Worm (Caenorhabditis elegans) whole organism, young adult: ENCODE results near the gene tbc-13.

Experiments used
- B0035.1 ChIP-seq: sonication (generic microtip); optimal IDR thresholded peaks from 2 replicates; lab custom pipeline; 2016; ENCODE audit warnings: missing genetic modification characterization, mild to moderate bottlenecking, missing compliant biosample characterization, missing genotype, missing genetic modification reagents
- B0261.1 ChIP-seq: sonication (generic microtip); optimal IDR thresholded peaks from 2 replicates; lab custom pipeline; 2016; ENCODE audit warnings: mild to moderate bottlenecking, missing genetic modification characterization, moderate library complexity, missing compliant biosample characterization
- F10E7.11 ChIP-seq: sonication (generic microtip); optimal IDR thresholded peaks from 2 replicates; lab custom pipeline; 2017; ENCODE audit warnings: mild to moderate bottlenecking, missing genetic modification characterization, moderate library complexity, missing compliant biosample characterization
- F22D6.2 ChIP-seq: sonication (generic microtip); optimal IDR thresholded peaks from 2 replicates; lab custom pipeline; 2016; ENCODE audit warnings: mild to moderate bottlenecking, missing genetic modification characterization, missing compliant biosample characterization
- F23B12.7 ChIP-seq: sonication (generic microtip); optimal IDR thresholded peaks from 2 replicates; lab custom pipeline; 2017; ENCODE audit warnings: missing genetic modification characterization, mild to moderate bottlenecking, missing compliant biosample characterization, antibody characterized with exemption, moderate library complexity; ENCODE audit not compliant: insufficient read depth
- F37B4.10 ChIP-seq: fragments of 200-800 bp; sonication (Bioruptor generic); IDR thresholded peaks from 2 replicates; pipeline ENCODE4 v1.3.6; 2022; ENCODE audit warnings: missing genetic modification characterization, missing compliant biosample characterization
- F49E8.2 ChIP-seq: sonication (generic microtip); optimal IDR thresholded peaks from 3 replicates; lab custom pipeline; 2017; ENCODE audit warnings: missing genetic modification characterization, mild to moderate bottlenecking, missing compliant biosample characterization, antibody characterized with exemption, moderate library complexity; ENCODE audit not compliant: insufficient read depth
- K11D2.4 ChIP-seq: fragments of 200-800 bp; sonication (Bioruptor generic); IDR thresholded peaks from 2 replicates; pipeline ENCODE4 v1.3.6; 2022; ENCODE audit warnings: missing genetic modification reagents, missing genetic modification characterization, missing compliant biosample characterization
- K12H6.12 ChIP-seq: fragments of 200-800 bp; sonication (Bioruptor generic); optimal IDR thresholded peaks from 2 replicates; lab custom pipeline; 2018; ENCODE audit warnings: mild to moderate bottlenecking, missing genetic modification characterization, missing compliant biosample characterization
- T07F8.4 ChIP-seq: sonication (generic microtip); optimal IDR thresholded peaks from 2 replicates; lab custom pipeline; 2016; ENCODE audit warnings: mild to moderate bottlenecking, missing genetic modification characterization, moderate library complexity, missing compliant biosample characterization
- Y53F4B.3 ChIP-seq: fragments of 200-800 bp; sonication (Bioruptor generic); IDR thresholded peaks from 2 replicates; pipeline ENCODE4 v1.3.6; 2022; ENCODE audit warnings: missing genetic modification reagents, missing genetic modification characterization, missing compliant biosample characterization
- Y56A3A.18 ChIP-seq: fragments of 200-800 bp; sonication (Bioruptor generic); IDR thresholded peaks from 2 replicates; pipeline ENCODE4 v1.3.6; 2022; ENCODE audit warnings: missing genetic modification reagents, missing genetic modification characterization, missing compliant biosample characterization
- aptf-3 ChIP-seq: fragments of 200-800 bp; sonication (Bioruptor generic); IDR thresholded peaks from 2 replicates; pipeline ENCODE4 v1.3.6; 2022; ENCODE audit warnings: missing genetic modification characterization, missing compliant biosample characterization
- attf-5 ChIP-seq: fragments of 200-800 bp; sonication (Bioruptor generic); optimal IDR thresholded peaks from 2 replicates; lab custom pipeline; 2018; ENCODE audit warnings: mild to moderate bottlenecking, missing genetic modification characterization, missing compliant biosample characterization
- cebp-1 ChIP-seq, 2 experiments: fragments of 200-800 bp in 1 of 2; sonication (Bioruptor generic) in 1 of 2; sonication (generic microtip) in 1 of 2; IDR thresholded peaks in 1 of 2; optimal IDR thresholded peaks in 1 of 2; 2 replicates each; pipeline versions ENCODE4 v1.3.6 to Lab custom; 2017 to 2022; ENCODE audit warnings: missing compliant biosample characterization in 2 of 2, missing genetic modification characterization in 2 of 2, mild to moderate bottlenecking in 1 of 2, missing genetic modification reagents in 1 of 2, moderate library complexity in 1 of 2
- ceh-40 ChIP-seq: fragments of 200-800 bp; sonication (Bioruptor generic); IDR thresholded peaks from 2 replicates; pipeline ENCODE4 v1.3.6; 2022; ENCODE audit warnings: missing genetic modification characterization, missing compliant biosample characterization
- ceh-79 ChIP-seq: sonication (generic microtip); optimal IDR thresholded peaks from 2 replicates; lab custom pipeline; 2017; ENCODE audit warnings: mild to moderate bottlenecking, missing genetic modification characterization, missing compliant biosample characterization
- egl-18 ChIP-seq: fragments of 200-800 bp; sonication (Bioruptor generic); IDR thresholded peaks from 2 replicates; pipeline ENCODE4 v1.3.6; 2022; ENCODE audit warnings: missing genetic modification reagents, missing genetic modification characterization, missing compliant biosample characterization
- egrh-3 ChIP-seq: fragments of 200-800 bp; sonication (Bioruptor generic); IDR thresholded peaks from 2 replicates; pipeline ENCODE4 v1.3.6; 2022; ENCODE audit warnings: missing genetic modification reagents, missing genetic modification characterization, missing compliant biosample characterization
- fkh-3 ChIP-seq: sonication (generic microtip); optimal IDR thresholded peaks from 2 replicates; lab custom pipeline; 2016; ENCODE audit warnings: mild to moderate bottlenecking, missing genetic modification characterization, missing compliant biosample characterization
- hlh-12 ChIP-seq: sonication (generic microtip); optimal IDR thresholded peaks from 2 replicates; lab custom pipeline; 2016; ENCODE audit warnings: missing genetic modification characterization, missing compliant biosample characterization
- hmg-1.2 ChIP-seq: fragments of 200-800 bp; sonication (Bioruptor generic); IDR thresholded peaks from 2 replicates; pipeline ENCODE4 v1.3.6; 2022; ENCODE audit warnings: missing genetic modification reagents, missing genetic modification characterization, missing compliant biosample characterization
- lag-1 ChIP-seq: fragments of 200-800 bp; sonication (Bioruptor generic); IDR thresholded peaks from 2 replicates; pipeline ENCODE4 v1.3.6; 2022; ENCODE audit warnings: missing genetic modification reagents, missing genetic modification characterization, missing compliant biosample characterization
- let-607 ChIP-seq, 2 experiments: fragments of 200-800 bp in 1 of 2; sonication (Bioruptor generic) in 1 of 2; sonication (generic microtip) in 1 of 2; optimal IDR thresholded peaks; 2 replicates each; lab custom pipeline; 2016 to 2018; ENCODE audit warnings: mild to moderate bottlenecking in 2 of 2, missing compliant biosample characterization in 2 of 2, missing genetic modification characterization in 2 of 2, moderate library complexity in 2 of 2, missing genotype in 1 of 2
- lin-26 ChIP-seq: fragments of 200-800 bp; sonication (Bioruptor generic); IDR thresholded peaks from 2 replicates; pipeline ENCODE4 v1.3.6; 2022; ENCODE audit warnings: missing genetic modification reagents, missing genetic modification characterization, missing compliant biosample characterization
- lin-35 ChIP-seq, 3 experiments: fragments of 150-350 bp in 2 of 3; sonication (generic microtip) in 1 of 3; optimal IDR thresholded peaks; 2 replicates each; lab custom pipeline; 2014 to 2018; ENCODE audit warnings: missing biosample characterization in 3 of 3, missing genetic modification characterization in 3 of 3, missing genetic modification reagents in 3 of 3
- lin-40 ChIP-seq: sonication (generic microtip); optimal IDR thresholded peaks from 2 replicates; lab custom pipeline; 2016; ENCODE audit warnings: missing genetic modification characterization, mild to moderate bottlenecking, missing compliant biosample characterization, missing genotype, missing genetic modification reagents
- lin-54 ChIP-seq: fragments of 200-800 bp; sonication (Bioruptor generic); optimal IDR thresholded peaks from 2 replicates; lab custom pipeline; 2018; ENCODE audit warnings: mild to moderate bottlenecking, missing genetic modification characterization, missing compliant biosample characterization
- lir-1 ChIP-seq: fragments of 200-800 bp; sonication (Bioruptor generic); conservative IDR thresholded peaks from 2 replicates; pipeline ENCODE4 v1.3.6; 2022; ENCODE audit warnings: missing genetic modification reagents, missing genetic modification characterization, missing compliant biosample characterization
- madf-10 ChIP-seq: sonication (generic microtip); optimal IDR thresholded peaks from 2 replicates; lab custom pipeline; 2016; ENCODE audit warnings: mild to moderate bottlenecking, missing genetic modification characterization, missing compliant biosample characterization
- nhr-80 ChIP-seq: sonication (generic microtip); optimal IDR thresholded peaks from 2 replicates; lab custom pipeline; 2016; ENCODE audit warnings: missing genetic modification characterization, missing compliant biosample characterization
- nhr-90 ChIP-seq: sonication (generic microtip); optimal IDR thresholded peaks from 2 replicates; lab custom pipeline; 2016; ENCODE audit warnings: missing genotype, mild to moderate bottlenecking, missing genetic modification characterization, missing compliant biosample characterization
- rcor-1 ChIP-seq: fragments of 200-800 bp; sonication (Bioruptor generic); IDR thresholded peaks from 2 replicates; pipeline ENCODE4 v1.3.6; 2022; ENCODE audit warnings: missing genetic modification reagents, missing genetic modification characterization, missing compliant biosample characterization
- repo-1 ChIP-seq: sonication (generic microtip); optimal IDR thresholded peaks from 2 replicates; lab custom pipeline; 2017; ENCODE audit warnings: mild to moderate bottlenecking, missing genetic modification characterization, missing compliant biosample characterization
- rpc-1 ChIP-seq, 2 experiments: fragments of 150-350 bp in 1 of 2; sonication (generic microtip) in 1 of 2; optimal IDR thresholded peaks; 2 replicates each; lab custom pipeline; 2014 to 2018; ENCODE audit warnings: missing biosample characterization in 1 of 2, missing genetic modification characterization in 1 of 2, missing genetic modification reagents in 1 of 2, missing genotype in 1 of 2
- sdz-38 ChIP-seq: sonication (generic microtip); optimal IDR thresholded peaks from 2 replicates; lab custom pipeline; 2016; ENCODE audit warnings: missing genotype, missing genetic modification characterization, missing compliant biosample characterization
- snpc-3.4 ChIP-seq: sonication (generic microtip); optimal IDR thresholded peaks from 2 replicates; lab custom pipeline; 2017; ENCODE audit warnings: missing genetic modification characterization, mild to moderate bottlenecking, missing compliant biosample characterization, antibody characterized with exemption, moderate library complexity, missing genotype, missing genetic modification reagents
- snpc-4 ChIP-seq, 5 experiments: fragments of 150-350 bp in 1 of 5; sonication (generic microtip) in 4 of 5; optimal IDR thresholded peaks; 2 replicates each; lab custom pipeline; 2014 to 2018; ENCODE audit warnings: missing genetic modification characterization in 5 of 5, missing biosample characterization in 3 of 5, antibody characterized with exemption in 2 of 5, mild to moderate bottlenecking in 2 of 5, missing compliant biosample characterization in 2 of 5, missing genotype in 2 of 5, moderate library complexity in 2 of 5, missing genetic modification reagents in 1 of 5
- tlf-1 ChIP-seq: fragments of 200-800 bp; sonication (Bioruptor generic); optimal IDR thresholded peaks from 2 replicates; lab custom pipeline; 2018; ENCODE audit warnings: mild to moderate bottlenecking, missing genetic modification characterization, missing compliant biosample characterization
- unc-62 ChIP-seq: fragments of 150-350 bp; optimal IDR thresholded peaks from 2 replicates; lab custom pipeline; 2014; ENCODE audit warnings: missing biosample characterization, missing genetic modification reagents, missing genetic modification characterization
- zfh-2 ChIP-seq: fragments of 200-800 bp; sonication (Bioruptor generic); conservative IDR thresholded peaks from 2 replicates; pipeline ENCODE4 v1.3.6; 2022; ENCODE audit warnings: missing genetic modification reagents, missing genetic modification characterization, missing compliant biosample characterization
- zim-3 ChIP-seq: sonication (generic microtip); optimal IDR thresholded peaks from 2 replicates; lab custom pipeline; 2017; ENCODE audit warnings: mild to moderate bottlenecking, missing genetic modification characterization, moderate library complexity, missing compliant biosample characterization
- ztf-18 ChIP-seq: sonication (generic microtip); optimal IDR thresholded peaks from 2 replicates; lab custom pipeline; 2016; ENCODE audit warnings: missing genotype, mild to moderate bottlenecking, missing genetic modification characterization, missing compliant biosample characterization
- ztf-25 ChIP-seq: fragments of 200-800 bp; sonication (Bioruptor generic); IDR thresholded peaks from 2 replicates; pipeline ENCODE4 v1.3.6; 2022; ENCODE audit warnings: missing genetic modification reagents, missing genetic modification characterization, missing compliant biosample characterization

The tbc-13 gene

DNA sequence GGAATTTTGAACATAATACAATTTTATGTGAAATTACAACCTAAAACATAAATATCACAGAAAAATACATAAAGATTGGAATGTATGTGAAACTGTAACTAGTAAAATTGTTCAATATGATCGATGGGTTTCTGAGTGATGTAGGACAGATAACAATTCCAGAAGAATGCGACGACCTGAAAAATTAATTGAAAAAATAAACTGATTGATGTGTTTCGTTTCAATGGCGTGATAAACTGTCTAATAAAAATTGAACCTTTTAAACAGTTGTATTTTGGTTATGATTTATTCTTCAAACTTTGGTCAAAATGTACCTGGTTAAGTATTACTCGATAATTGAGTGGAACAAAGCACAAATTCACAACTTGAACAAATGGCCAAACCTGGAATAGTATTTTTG is 33.6 kb upstream of the tbc-13 start:
- peak; percentile 58 for TF ChIP-seq nhr-80
- TF ChIP-seq F37B4.10 (GFP tag; lab: Robert Waterston, UW), result no peak

DNA sequence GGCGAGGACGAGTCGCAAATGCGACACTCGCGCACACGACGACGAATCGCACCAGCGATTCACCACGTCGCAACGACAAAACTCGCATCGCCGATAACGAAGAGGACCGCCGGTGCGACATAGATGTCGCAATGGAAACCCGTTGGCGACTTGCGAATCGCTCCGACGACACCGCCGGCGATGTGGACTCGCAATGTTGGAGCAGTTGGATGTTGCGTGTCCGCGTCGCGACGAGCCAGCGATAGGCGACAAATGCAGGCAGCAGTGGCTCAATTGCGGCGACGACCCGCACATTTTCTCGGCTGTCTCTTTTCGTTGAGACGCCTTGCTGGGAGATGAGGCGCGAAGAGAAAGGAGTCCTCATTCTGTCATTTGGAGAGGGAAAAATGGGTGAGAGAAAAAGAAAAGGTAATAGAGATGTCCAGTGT is 32.7 kb upstream of the tbc-13 start:
- TF ChIP-seq F10E7.11 (tag; lab: Kevin White, UChicago) (no peak), rcor-1 (GFP tag; lab: Robert Waterston, UW) (peak; percentile 41; the same call in 1 of the 2 replicates), ztf-18 (tag; lab: Kevin White, UChicago) (peak; percentile 62), snpc-3.4 (tag; lab: Kevin White, UChicago) (no peak), rpc-1 (optimal IDR thresholded peaks at IDR 0.05; lab: Kevin White, UChicago) (no peak), rpc-1 (tag; optimal IDR thresholded peaks at IDR 0.05; lab: Kevin White, UChicago) (no peak), hlh-12 (tag; lab: Kevin White, UChicago) (no peak), K11D2.4 (GFP tag; lab: Robert Waterston, UW) (peak; percentile 56), nhr-90 (peak; percentile 7), repo-1 (tag; lab: Kevin White, UChicago) (no peak), lir-1 (GFP tag; lab: Robert Waterston, UW) (0 out of 2 replicates have a peak, but pooled peaks have one; percentile 20), egrh-3 (GFP tag; lab: Robert Waterston, UW) (peak; percentile 59; the same call in 1 of the 2 replicates), B0261.1 (tag; lab: Kevin White, UChicago) (peak; percentile 11), ztf-25 (GFP tag; lab: Robert Waterston, UW) (no peak), Y53F4B.3 (GFP tag; lab: Robert Waterston, UW) (no peak), unc-62 (no peak), hmg-1.2 (peak; percentile 34; the same call in 1 of the 2 replicates), lin-35 (GFP tag; optimal IDR thresholded peaks at IDR 0.05; lab: Kevin White, UChicago) (peak in 1 of 3 experiments; percentile 24), lin-40 (tag; lab: Kevin White, UChicago) (peak; percentile 54), F23B12.7 (peak; percentile 52), F49E8.2 (no peak), zfh-2 (GFP tag; lab: Robert Waterston, UW) (peak; percentile 97), F22D6.2 (no peak), sdz-38 (tag; lab: Kevin White, UChicago) (no peak), ceh-40 (GFP tag; lab: Robert Waterston, UW) (no peak), egl-18 (0 out of 2 replicates have a peak, but pooled peaks have one; percentile 3), K12H6.12 (tag; lab: Kevin White, UChicago) (peak; percentile 62), tlf-1 (GFP tag; lab: Kevin White, UChicago) (no peak), T07F8.4 (no peak), aptf-3 (GFP tag; lab: Robert Waterston, UW) (no peak), lin-54 (GFP tag; lab: Kevin White, UChicago) (peak; percentile 29), snpc-4 (GFP tag; optimal IDR thresholded peaks at IDR 0.05; lab: Kevin White, UChicago) (peak; percentile 9), snpc-4 (tag; optimal IDR thresholded peaks at IDR 0.05; lab: Kevin White, UChicago) (peak in 1 of 4 experiments; percentile 29), cebp-1 (GFP tag; IDR thresholded peaks at IDR 0.05; lab: Robert Waterston, UW) (no peak), cebp-1 (tag; optimal IDR thresholded peaks at IDR 0.05; lab: Kevin White, UChicago) (peak; percentile 71), Y56A3A.18 (no peak), lag-1 (0 out of 2 replicates have a peak, but pooled peaks have one; percentile 10), zim-3 (no peak), let-607 (tag; optimal IDR thresholded peaks at IDR 0.05; lab: Kevin White, UChicago) (peak; percentile 56 to 62), ceh-79 (peak; percentile 11), F37B4.10 (GFP tag; lab: Robert Waterston, UW) (no peak), lin-26 (GFP tag; lab: Robert Waterston, UW) (peak; percentile 62; the same call in 1 of the 2 replicates), fkh-3 (tag; lab: Kevin White, UChicago) (peak; percentile 12), madf-10 (peak; percentile 69), B0035.1 (tag; lab: Kevin White, UChicago) (no peak), attf-5 (GFP tag; lab: Kevin White, UChicago) (peak; percentile 57)
